Worm (Caenorhabditis elegans): ENCODE data around the gene unc-105.

ce11 chrII:8091528-8091927, 24.7 kb upstream of the unc-105 start:
- TF ChIP-seq F13H6.1 (tag; optimal IDR thresholded peaks at IDR 0.05): peak; percentile 63
- no peak for TF ChIP-seq ztf-4 (tag; optimal IDR thresholded peaks at IDR 0.05)
- TF ChIP-seq unc-55 (GFP tag; optimal IDR thresholded peaks at IDR 0.05): peak; percentile 64
- peak; percentile 78 for TF ChIP-seq fos-1 (tag; optimal IDR thresholded peaks at IDR 0.05)
- no peak for TF ChIP-seq nhr-77 (tag; optimal IDR thresholded peaks at IDR 0.05)
- peak; percentile 71 for TF ChIP-seq lin-13 (GFP tag; optimal IDR thresholded peaks at IDR 0.05)
- TF ChIP-seq nhr-23 (tag; optimal IDR thresholded peaks at IDR 0.05): no peak
- TF ChIP-seq skn-1 (tag; optimal IDR thresholded peaks at IDR 0.05): peak; percentile 14
- TF ChIP-seq egl-27 (tag; optimal IDR thresholded peaks at IDR 0.05): peak; percentile 63
